Fruit fly (Drosophila melanogaster): ENCODE data around the gene Tdrd3.
A peak's percentile ranks its signal among the peaks of the same experiment; 100 is the strongest.

Tdrd3 gene

dm6 chr3L:14784949-14785408 lies 1.6 kb upstream of the Tdrd3 start (continued):
- TF ChIP-seq inv (GFP tag; IDR thresholded peaks at IDR 0.05; ENCODE audit: partially characterized antibody) (no peak), Lhr (GFP tag; optimal IDR thresholded peaks at IDR 0.05) (peak; percentile 93), CG10654 (GFP tag; optimal IDR thresholded peaks at IDR 0.05) (peak; percentile 93), slou (GFP tag; optimal IDR thresholded peaks at IDR 0.05) (peak; percentile 87), CG11696 (GFP tag; IDR thresholded peaks at IDR 0.05) (peak; percentile 96), ash1 (GFP tag; optimal IDR thresholded peaks at IDR 0.05) (peak; percentile 15), Drgx (GFP tag; IDR thresholded peaks at IDR 0.05) (peak; percentile 56), CG13894 (tag; optimal IDR thresholded peaks at IDR 0.05) (peak; percentile 68), tx (GFP tag; optimal IDR thresholded peaks at IDR 0.05) (peak; percentile 92), klu (GFP tag; IDR thresholded peaks at IDR 0.05) (peak; percentile 89), ftz-f1 (GFP tag; optimal IDR thresholded peaks at IDR 0.05) (peak; percentile 51), CG12942 (GFP tag; optimal IDR thresholded peaks at IDR 0.05) (peak; percentile 93), CG13624 (GFP tag; optimal IDR thresholded peaks at IDR 0.05) (peak; percentile 96), Poxn (GFP tag; IDR thresholded peaks at IDR 0.05) (peak; percentile 70), Hmr (GFP tag; optimal IDR thresholded peaks at IDR 0.05) (peak; percentile 97), CG10321 (GFP tag; IDR thresholded peaks at IDR 0.05) (peak; percentile 66), CG10147 (GFP tag; optimal IDR thresholded peaks at IDR 0.05) (peak; percentile 99), Hr3 (GFP tag; optimal IDR thresholded peaks at IDR 0.05) (peak; percentile 95), CG10462 (GFP tag; optimal IDR thresholded peaks at IDR 0.05) (peak; percentile 96), CG4282 (GFP tag; optimal IDR thresholded peaks at IDR 0.05) (peak; percentile 68), sc (optimal IDR thresholded peaks at IDR 0.05) (no peak), sc (GFP tag; optimal IDR thresholded peaks at IDR 0.05) (peak; percentile 97), Doc2 (GFP tag; IDR thresholded peaks at IDR 0.05) (peak; percentile 61; the same call in 1 of the 2 replicates), CG32772 (GFP tag; IDR thresholded peaks at IDR 0.05) (peak; percentile 89), tup (GFP tag; optimal IDR thresholded peaks at IDR 0.05) (peak; percentile 77), C15 (GFP tag; IDR thresholded peaks at IDR 0.05) (peak; percentile 87), CG14667 (GFP tag; IDR thresholded peaks at IDR 0.05) (peak; percentile 79), CG42726 (GFP tag; IDR thresholded peaks at IDR 0.05; ENCODE audit: partially characterized antibody) (no peak), CG5953 (GFP tag; IDR thresholded peaks at IDR 0.05) (no peak; the same call in 1 of the 2 replicates), bsh (GFP tag; optimal IDR thresholded peaks at IDR 0.05) (peak; percentile 59 to 96), jumu (GFP tag; optimal IDR thresholded peaks at IDR 0.05) (peak; percentile 88), Chrac-16 (GFP tag; optimal IDR thresholded peaks at IDR 0.05) (peak; percentile 96), CG10959 (GFP tag; IDR thresholded peaks at IDR 0.05) (peak; percentile 87), CG12391 (tag; optimal IDR thresholded peaks at IDR 0.05) (peak; percentile 98), Kr (GFP tag; optimal IDR thresholded peaks at IDR 0.05) (peak; percentile 82), CG3065 (GFP tag; optimal IDR thresholded peaks at IDR 0.05) (peak; percentile 87), CrebB (tag; optimal IDR thresholded peaks at IDR 0.05) (peak; percentile 94), CG10267 (tag; optimal IDR thresholded peaks at IDR 0.05) (peak; percentile 94), ro (GFP tag; IDR thresholded peaks at IDR 0.05) (peak; percentile 75), B-H1 (GFP tag; IDR thresholded peaks at IDR 0.05) (peak; percentile 67; the same call in 1 of the 3 replicates), Six4 (GFP tag; optimal IDR thresholded peaks at IDR 0.05) (peak; percentile 91), ssp (GFP tag; IDR thresholded peaks at IDR 0.05) (peak; percentile 78), stwl (tag; optimal IDR thresholded peaks at IDR 0.05) (peak; percentile 49), Adf1 (GFP tag; IDR thresholded peaks at IDR 0.05) (peak; percentile 66), CG3163 (GFP tag; optimal IDR thresholded peaks at IDR 0.05) (peak; percentile 76), CG7556 (GFP tag; optimal IDR thresholded peaks at IDR 0.05) (peak; percentile 98), CG18011 (GFP tag; optimal IDR thresholded peaks at IDR 0.05) (peak; percentile 86), Hsf (GFP tag; optimal IDR thresholded peaks at IDR 0.05) (peak; percentile 96), Spps (tag; optimal IDR thresholded peaks at IDR 0.05) (peak; percentile 96), Bteb2 (GFP tag; optimal IDR thresholded peaks at IDR 0.05) (peak; percentile 94), CG4854 (GFP tag; optimal IDR thresholded peaks at IDR 0.05) (peak; percentile 93)
